Fruit fly (Drosophila melanogaster) whole organism, embryonic: ENCODE results near the gene Rpn1.

ENCODE experiments used
- BEAF-32 ChIP-seq: fragments of 200-800 bp; sonication (Bioruptor generic); optimal IDR thresholded peaks from 3 replicates; lab custom pipeline; 2017; ENCODE audit warnings: missing biosample characterization, missing genetic modification characterization, mild to moderate bottlenecking, moderate library complexity, missing genetic modification reagents
- CG10274 ChIP-seq: fragments of 200-800 bp; sonication (Bioruptor generic); optimal IDR thresholded peaks from 3 replicates; lab custom pipeline; 2017; ENCODE audit warnings: missing biosample characterization, mild to moderate bottlenecking, missing genetic modification characterization
- CG10366 ChIP-seq: fragments of 200-800 bp; sonication (Bioruptor generic); IDR thresholded peaks from 2 replicates; pipeline ENCODE4 v1.3.6; 2022; ENCODE audit warnings: missing biosample characterization, missing genetic modification characterization
- CG11696 ChIP-seq: fragments of 200-800 bp; sonication (Bioruptor generic); IDR thresholded peaks from 2 replicates; pipeline ENCODE4 v1.3.6; 2022; ENCODE audit warnings: missing biosample characterization, missing genetic modification characterization
- CG12071 ChIP-seq: fragments of 200-800 bp; sonication (Bioruptor generic); optimal IDR thresholded peaks from 3 replicates; lab custom pipeline; 2018; ENCODE audit warnings: missing biosample characterization, mild to moderate bottlenecking, missing genetic modification characterization
- CG12769 ChIP-seq: fragments of 200-800 bp; sonication (Bioruptor generic); optimal IDR thresholded peaks from 2 replicates; lab custom pipeline; 2019; ENCODE audit warnings: missing biosample characterization, mild to moderate bottlenecking, missing genetic modification characterization, moderate library complexity
- CG14965 ChIP-seq: fragments of 200-800 bp; sonication (Bioruptor generic); optimal IDR thresholded peaks from 2 replicates; lab custom pipeline; 2016; ENCODE audit warnings: missing biosample characterization, missing genetic modification characterization, borderline replicate concordance
- CG15269 ChIP-seq: fragments of 200-800 bp; sonication (Bioruptor generic); optimal IDR thresholded peaks from 2 replicates; lab custom pipeline; 2018; ENCODE audit warnings: missing biosample characterization, mild to moderate bottlenecking, missing genetic modification characterization, moderate library complexity
- CG17186 ChIP-seq: fragments of 200-800 bp; sonication (Bioruptor generic); optimal IDR thresholded peaks from 3 replicates; lab custom pipeline; 2017; ENCODE audit warnings: missing biosample characterization, missing genetic modification reagents, missing genetic modification characterization
- CG31365 ChIP-seq: fragments of 200-800 bp; sonication (Bioruptor generic); optimal IDR thresholded peaks from 2 replicates; lab custom pipeline; 2018; ENCODE audit warnings: missing biosample characterization, mild to moderate bottlenecking, missing genetic modification characterization
- CG42726 ChIP-seq: fragments of 200-800 bp; sonication (Bioruptor generic); IDR thresholded peaks from 2 replicates; pipeline ENCODE4 v1.3.6; 2022; ENCODE audit warnings: missing biosample characterization, missing genetic modification characterization; ENCODE audit not compliant: partially characterized antibody
- CG4854 ChIP-seq: fragments of 200-800 bp; sonication (Bioruptor generic); optimal IDR thresholded peaks from 2 replicates; lab custom pipeline; 2016; ENCODE audit warnings: missing biosample characterization, missing genetic modification characterization, inconsistent platforms
- CG6683 ChIP-seq: fragments of 200-800 bp; sonication (Bioruptor generic); optimal IDR thresholded peaks from 2 replicates; lab custom pipeline; 2017; ENCODE audit warnings: missing biosample characterization, mild to moderate bottlenecking, missing genetic modification characterization, missing genetic modification reagents
- CG6689 ChIP-seq: fragments of 200-800 bp; sonication (Bioruptor generic); IDR thresholded peaks from 2 replicates; pipeline ENCODE4 v1.3.6; 2022; ENCODE audit warnings: missing biosample characterization, missing genetic modification characterization
- CG7839 ChIP-seq: fragments of 200-800 bp; sonication (Bioruptor generic); optimal IDR thresholded peaks from 3 replicates; lab custom pipeline; 2018; ENCODE audit warnings: missing biosample characterization, mild to moderate bottlenecking, missing genetic modification characterization, moderate library complexity
- CG7987 ChIP-seq: fragments of 200-800 bp; sonication (Bioruptor generic); optimal IDR thresholded peaks from 2 replicates; lab custom pipeline; 2018; ENCODE audit warnings: missing biosample characterization, mild to moderate bottlenecking, missing genetic modification characterization, moderate library complexity
- CG9437 ChIP-seq: fragments of 200-800 bp; sonication (Bioruptor generic); optimal IDR thresholded peaks from 2 replicates; lab custom pipeline; 2018; ENCODE audit warnings: missing biosample characterization, mild to moderate bottlenecking, missing genetic modification characterization
- CTCF ChIP-seq: fragments of 200-800 bp; sonication (Bioruptor generic); optimal IDR thresholded peaks from 2 replicates; lab custom pipeline; 2017; ENCODE audit warnings: missing biosample characterization, mild to moderate bottlenecking, missing genetic modification characterization, moderate library complexity
- D19A ChIP-seq: fragments of 200-800 bp; optimal IDR thresholded peaks from 3 replicates; lab custom pipeline; 2019; ENCODE audit warnings: missing biosample characterization, mild to moderate bottlenecking, missing genetic modification characterization, moderate library complexity
- HmgZ ChIP-seq: fragments of 200-800 bp; sonication (Bioruptor generic); optimal IDR thresholded peaks from 2 replicates; lab custom pipeline; 2018; ENCODE audit warnings: missing biosample characterization, mild to moderate bottlenecking, missing genetic modification characterization
- Lpt ChIP-seq: fragments of >200 bp; optimal IDR thresholded peaks from 2 replicates; lab custom pipeline; 2018; ENCODE audit warnings: missing biosample characterization, missing genetic modification characterization
- MTF-1 ChIP-seq: fragments of 200-800 bp; sonication (Bioruptor generic); optimal IDR thresholded peaks from 2 replicates; lab custom pipeline; 2018; ENCODE audit warnings: missing biosample characterization, mild to moderate bottlenecking, missing genetic modification characterization, borderline replicate concordance
- Mad ChIP-seq: fragments of 200-800 bp; sonication (Bioruptor generic); optimal IDR thresholded peaks from 2 replicates; lab custom pipeline; 2016; ENCODE audit warnings: missing biosample characterization, missing genetic modification characterization
- NC2β ChIP-seq: fragments of 200-800 bp; sonication (Bioruptor generic); optimal IDR thresholded peaks from 2 replicates; lab custom pipeline; 2016; ENCODE audit warnings: missing biosample characterization, missing genetic modification characterization
- NK7.1 ChIP-seq: fragments of 200-800 bp; sonication (Bioruptor generic); optimal IDR thresholded peaks from 3 replicates; lab custom pipeline; 2016; ENCODE audit warnings: missing biosample characterization, missing genetic modification characterization
- PHDP ChIP-seq: fragments of 200-800 bp; sonication (Bioruptor generic); optimal IDR thresholded peaks from 3 replicates; lab custom pipeline; 2018; ENCODE audit warnings: missing biosample characterization, mild to moderate bottlenecking, missing genetic modification characterization, moderate library complexity
- Pdp1 ChIP-seq, 2 experiments: fragments of 200-800 bp; sonication (Bioruptor generic); optimal IDR thresholded peaks; 3 replicates each; lab custom pipeline; 2016; ENCODE audit warnings: missing biosample characterization in 2 of 2, missing genetic modification characterization in 2 of 2, mild to moderate bottlenecking in 1 of 2, moderate library complexity in 1 of 2
- Rx ChIP-seq: fragments of 200-800 bp; sonication (Bioruptor generic); IDR thresholded peaks from 2 replicates; pipeline ENCODE4 v1.3.6; 2022; ENCODE audit warnings: missing biosample characterization, missing genetic modification characterization
- Six4 ChIP-seq: fragments of 200-800 bp; sonication (Bioruptor generic); optimal IDR thresholded peaks from 2 replicates; lab custom pipeline; 2016; ENCODE audit warnings: missing biosample characterization, missing genetic modification characterization
- Xrp1 ChIP-seq: fragments of 200-800 bp; sonication (Bioruptor generic); IDR thresholded peaks from 2 replicates; pipeline ENCODE4 v1.3.6; 2022; ENCODE audit warnings: missing biosample characterization, missing genetic modification characterization
- bbx ChIP-seq: fragments of 200-800 bp; sonication (Bioruptor generic); IDR thresholded peaks from 2 replicates; pipeline ENCODE4 v1.3.6; 2022; ENCODE audit warnings: missing biosample characterization, missing genetic modification characterization; ENCODE audit not compliant: partially characterized antibody
- cato ChIP-seq: fragments of 200-800 bp; sonication (Bioruptor generic); optimal IDR thresholded peaks from 2 replicates; lab custom pipeline; 2016; ENCODE audit warnings: missing biosample characterization, missing genetic modification characterization, borderline replicate concordance
- chinmo ChIP-seq: fragments of 200-800 bp; sonication (Bioruptor generic); IDR thresholded peaks from 4 replicates; pipeline ENCODE4 v1.3.6; 2022; ENCODE audit warnings: missing biosample characterization, missing genetic modification characterization; ENCODE audit not compliant: partially characterized antibody
- da ChIP-seq: fragments of 200-800 bp; sonication (Bioruptor generic); optimal IDR thresholded peaks from 2 replicates; lab custom pipeline; 2016; ENCODE audit warnings: missing biosample characterization, missing genetic modification characterization
- dm ChIP-seq: fragments of 200-800 bp; sonication (Bioruptor generic); optimal IDR thresholded peaks from 3 replicates; lab custom pipeline; 2016; ENCODE audit warnings: missing biosample characterization, missing genetic modification characterization
- dmrt11E ChIP-seq: fragments of 200-800 bp; sonication (Bioruptor generic); optimal IDR thresholded peaks from 3 replicates; lab custom pipeline; 2018; ENCODE audit warnings: missing biosample characterization, mild to moderate bottlenecking, missing genetic modification characterization, moderate library complexity
- fd3F ChIP-seq: fragments of 200-800 bp; sonication (Bioruptor generic); optimal IDR thresholded peaks from 2 replicates; lab custom pipeline; 2018; ENCODE audit warnings: missing biosample characterization, mild to moderate bottlenecking, missing genetic modification characterization, moderate library complexity
- fru ChIP-seq: fragments of >200 bp; optimal IDR thresholded peaks from 2 replicates; lab custom pipeline; 2017
- gem ChIP-seq: fragments of 200-800 bp; sonication (Bioruptor generic); optimal IDR thresholded peaks from 2 replicates; lab custom pipeline; 2019; ENCODE audit warnings: missing biosample characterization, mild to moderate bottlenecking, missing genetic modification characterization, moderate library complexity
- grau ChIP-seq: fragments of 200-800 bp; optimal IDR thresholded peaks from 3 replicates; lab custom pipeline; 2019; ENCODE audit warnings: missing biosample characterization, mild to moderate bottlenecking, missing genetic modification characterization, moderate library complexity
- gsb-n ChIP-seq: fragments of 200-800 bp; sonication (Bioruptor generic); optimal IDR thresholded peaks from 3 replicates; lab custom pipeline; 2018; ENCODE audit warnings: missing biosample characterization, mild to moderate bottlenecking, missing genetic modification characterization
- hbn ChIP-seq: fragments of 200-800 bp; sonication (Bioruptor generic); IDR thresholded peaks from 2 replicates; pipeline ENCODE4 v1.3.6; 2022; ENCODE audit warnings: missing biosample characterization, missing genetic modification characterization; ENCODE audit not compliant: partially characterized antibody
- insv ChIP-seq, 2 experiments: fragments of 200-800 bp; sonication (Bioruptor generic); optimal IDR thresholded peaks; 3 replicates each; lab custom pipeline; 2016 to 2018; ENCODE audit warnings: missing biosample characterization in 2 of 2, missing genetic modification characterization in 2 of 2
- kay ChIP-seq: fragments of 200-800 bp; sonication (Bioruptor generic); optimal IDR thresholded peaks from 2 replicates; lab custom pipeline; 2016; ENCODE audit warnings: missing biosample characterization, missing genetic modification characterization
- knrl ChIP-seq: fragments of 200-800 bp; sonication (Bioruptor generic); IDR thresholded peaks from 3 replicates; pipeline ENCODE4 v1.3.6; 2022; ENCODE audit warnings: missing biosample characterization, missing genetic modification characterization; ENCODE audit not compliant: partially characterized antibody
- odd ChIP-seq: fragments of 200-800 bp; sonication (Bioruptor generic); optimal IDR thresholded peaks from 2 replicates; lab custom pipeline; 2017; ENCODE audit warnings: missing biosample characterization, mild to moderate bottlenecking, missing genetic modification characterization
- run ChIP-seq: fragments of 200-800 bp; sonication (Bioruptor generic); optimal IDR thresholded peaks from 3 replicates; lab custom pipeline; 2018; ENCODE audit warnings: missing biosample characterization, mild to moderate bottlenecking, missing genetic modification characterization
- sd ChIP-seq: fragments of 200-800 bp; sonication (Bioruptor generic); optimal IDR thresholded peaks from 3 replicates; lab custom pipeline; 2018; ENCODE audit warnings: missing biosample characterization, mild to moderate bottlenecking, missing genetic modification characterization, moderate library complexity
- tx ChIP-seq: fragments of 200-800 bp; sonication (Bioruptor generic); optimal IDR thresholded peaks from 2 replicates; lab custom pipeline; 2016; ENCODE audit warnings: missing biosample characterization, missing genetic modification characterization
- vvl ChIP-seq: fragments of 200-800 bp; sonication (Bioruptor generic); IDR thresholded peaks from 2 replicates; pipeline ENCODE4 v1.3.6; 2022; ENCODE audit warnings: missing biosample characterization, missing genetic modification characterization
- zf30C ChIP-seq: fragments of 200-800 bp; sonication (Bioruptor generic); optimal IDR thresholded peaks from 3 replicates; lab custom pipeline; 2018; ENCODE audit warnings: missing biosample characterization, mild to moderate bottlenecking, missing genetic modification characterization

Rpn1 gene

DNA sequence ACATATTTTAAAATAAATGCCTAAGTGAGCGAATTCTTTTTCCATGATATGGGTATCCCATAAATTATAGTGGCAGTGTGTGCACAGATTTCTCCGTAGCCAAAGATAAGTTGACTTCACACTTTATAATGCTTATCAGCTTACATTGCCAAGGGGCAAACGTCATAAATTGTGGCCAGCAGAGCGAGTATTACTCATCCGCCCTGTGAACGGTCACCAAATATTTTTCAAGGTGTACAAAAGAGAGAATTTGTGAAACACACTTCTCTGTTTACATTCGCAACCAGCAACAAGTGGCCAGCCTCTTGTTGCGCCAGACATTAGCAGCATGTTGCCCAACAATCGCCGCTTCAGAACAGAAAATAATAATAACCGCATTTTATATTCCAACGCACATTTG, 18.1 kb downstream of the Rpn1 start (continued):
- TF ChIP-seq CG4854 (GFP tag; lab: Kevin White, UChicago): peak; percentile 12
- no peak for TF ChIP-seq hbn (GFP tag; lab: Robert Waterston, UW)
- TF ChIP-seq CTCF (GFP tag; lab: Kevin White, UChicago): peak; percentile 18
- TF ChIP-seq CG42726: no peak
- peak; percentile 60 for TF ChIP-seq PHDP (tag; lab: Kevin White, UChicago)
- TF ChIP-seq CG11696 (GFP tag; lab: Robert Waterston, UW): no peak
- TF ChIP-seq da (GFP tag; lab: Kevin White, UChicago): no peak
- TF ChIP-seq insv (GFP tag; optimal IDR thresholded peaks at IDR 0.05; lab: Kevin White, UChicago): peak in 1 of 2 experiments; percentile 12
- TF ChIP-seq Pdp1 (GFP tag; optimal IDR thresholded peaks at IDR 0.05; lab: Kevin White, UChicago): peak in 1 of 2 experiments; percentile 26
- TF ChIP-seq HmgZ (tag; lab: Kevin White, UChicago): peak; percentile 27
- peak; percentile 85 for TF ChIP-seq CG12071 (GFP tag; lab: Kevin White, UChicago)
- TF ChIP-seq Lpt (GFP tag; lab: Kevin White, UChicago): no peak
- no peak for TF ChIP-seq bbx
- TF ChIP-seq CG6683 (GFP tag; lab: Kevin White, UChicago): no peak
- no peak for TF ChIP-seq dm (GFP tag; lab: Kevin White, UChicago)
- peak; percentile 23 for TF ChIP-seq grau
- TF ChIP-seq chinmo (GFP tag; lab: Robert Waterston, UW): 0 out of 4 replicates have a peak, but pooled peaks have one; percentile 60
- peak; percentile 2 for TF ChIP-seq NK7.1 (GFP tag; lab: Kevin White, UChicago)
- TF ChIP-seq CG7987 (GFP tag; lab: Kevin White, UChicago): peak; percentile 39
- TF ChIP-seq dmrt11E (tag; lab: Kevin White, UChicago): no peak
- TF ChIP-seq CG15269: peak; percentile 44
- no peak for TF ChIP-seq NC2β (GFP tag; lab: Kevin White, UChicago)
- TF ChIP-seq fd3F: peak; percentile 5
- no peak for TF ChIP-seq CG10366 (GFP tag; lab: Robert Waterston, UW)
- peak; percentile 39 for TF ChIP-seq run (tag; lab: Kevin White, UChicago)
- peak; percentile 70 for TF ChIP-seq zf30C
- TF ChIP-seq tx (GFP tag; lab: Kevin White, UChicago): no peak
- TF ChIP-seq cato (GFP tag; lab: Kevin White, UChicago): no peak
- peak; percentile 59 for TF ChIP-seq CG6689 (GFP tag; lab: Robert Waterston, UW)
- no peak for TF ChIP-seq CG10274 (GFP tag; lab: Kevin White, UChicago)
- TF ChIP-seq CG9437 (GFP tag; lab: Kevin White, UChicago): no peak
- peak; percentile 27 for TF ChIP-seq gem (tag; lab: Kevin White, UChicago)
- peak; percentile 80 for TF ChIP-seq kay (GFP tag; lab: Kevin White, UChicago)
- peak; percentile 45 for TF ChIP-seq CG31365 (tag; lab: Kevin White, UChicago)
- no peak for TF ChIP-seq gsb-n
- TF ChIP-seq Xrp1 (GFP tag; lab: Robert Waterston, UW): 0 out of 2 replicates have a peak, but pooled peaks have one; percentile 24
- TF ChIP-seq CG12769 (tag; lab: Kevin White, UChicago): peak; percentile 12
- TF ChIP-seq D19A: peak; percentile 16
- no peak for TF ChIP-seq knrl (GFP tag; lab: Robert Waterston, UW)
- peak; percentile 1 for TF ChIP-seq CG14965
- no peak for TF ChIP-seq fru (lab: Kevin White, UChicago)
- TF ChIP-seq MTF-1: peak; percentile 27
- TF ChIP-seq Rx (GFP tag; lab: Robert Waterston, UW): no peak
- peak; percentile 14 for TF ChIP-seq CG7839 (tag; lab: Kevin White, UChicago)
- no peak for TF ChIP-seq Six4 (GFP tag; lab: Kevin White, UChicago)
- TF ChIP-seq Mad (GFP tag; lab: Kevin White, UChicago): no peak
- TF ChIP-seq CG17186 (GFP tag; lab: Kevin White, UChicago): no peak
- TF ChIP-seq vvl (GFP tag; lab: Robert Waterston, UW): peak; percentile 75
- TF ChIP-seq odd: peak; percentile 44
- TF ChIP-seq sd (tag; lab: Kevin White, UChicago): peak; percentile 74
- no peak for TF ChIP-seq BEAF-32 (GFP tag; lab: Kevin White, UChicago)
